Worm (Caenorhabditis elegans) whole organism, young adult: Measurements from ENCODE around the gene F35B3.3.

ENCODE experiments used
- B0261.1 ChIP-seq: sonication (generic microtip); optimal IDR thresholded peaks from 2 replicates; lab custom pipeline; 2016; ENCODE audit warnings: mild to moderate bottlenecking, missing genetic modification characterization, moderate library complexity, missing compliant biosample characterization
- C06A6.2 ChIP-seq: fragments of 200-800 bp; sonication (Bioruptor generic); conservative IDR thresholded peaks from 2 replicates; pipeline ENCODE4 v1.3.6; 2022; ENCODE audit warnings: missing genetic modification characterization, missing compliant biosample characterization
- F23B12.7 ChIP-seq: sonication (generic microtip); optimal IDR thresholded peaks from 2 replicates; lab custom pipeline; 2017; ENCODE audit warnings: missing genetic modification characterization, mild to moderate bottlenecking, missing compliant biosample characterization, antibody characterized with exemption, moderate library complexity; ENCODE audit not compliant: insufficient read depth
- K11D2.4 ChIP-seq: fragments of 200-800 bp; sonication (Bioruptor generic); IDR thresholded peaks from 2 replicates; pipeline ENCODE4 v1.3.6; 2022; ENCODE audit warnings: missing genetic modification reagents, missing genetic modification characterization, missing compliant biosample characterization
- Y53G8AR.9 ChIP-seq: fragments of 200-800 bp; sonication (Bioruptor generic); conservative IDR thresholded peaks from 2 replicates; pipeline ENCODE4 v1.3.6; 2022; ENCODE audit warnings: missing genetic modification reagents, missing genetic modification characterization, missing compliant biosample characterization
- ama-1 ChIP-seq, 3 experiments: fragments of 150-350 bp in 1 of 3; sonication (generic microtip) in 2 of 3; optimal IDR thresholded peaks; 2 replicates each; lab custom pipeline; 2014 to 2018; ENCODE audit warnings: missing biosample characterization in 2 of 3, missing genetic modification characterization in 2 of 3, missing genetic modification reagents in 2 of 3
- attf-3 ChIP-seq: fragments of 200-800 bp; sonication (Bioruptor generic); conservative IDR thresholded peaks from 2 replicates; pipeline ENCODE4 v1.3.6; 2022; ENCODE audit warnings: missing genetic modification reagents, missing genetic modification characterization, missing compliant biosample characterization
- ceh-40 ChIP-seq: fragments of 200-800 bp; sonication (Bioruptor generic); IDR thresholded peaks from 2 replicates; pipeline ENCODE4 v1.3.6; 2022; ENCODE audit warnings: missing genetic modification characterization, missing compliant biosample characterization
- ceh-58 ChIP-seq: fragments of 200-800 bp; sonication (Bioruptor generic); IDR thresholded peaks from 2 replicates; pipeline ENCODE4 v1.3.6; 2022; ENCODE audit warnings: missing genetic modification characterization, missing compliant biosample characterization
- ceh-91 ChIP-seq: fragments of 200-800 bp; sonication (Bioruptor generic); IDR thresholded peaks from 2 replicates; pipeline ENCODE4 v1.3.6; 2022; ENCODE audit warnings: missing genetic modification reagents, missing genetic modification characterization, missing compliant biosample characterization
- chd-7 ChIP-seq: sonication (generic microtip); optimal IDR thresholded peaks from 2 replicates; lab custom pipeline; 2016; ENCODE audit warnings: mild to moderate bottlenecking, missing genetic modification characterization, moderate library complexity, missing compliant biosample characterization
- die-1 ChIP-seq: sonication (generic microtip); optimal IDR thresholded peaks from 2 replicates; lab custom pipeline; 2016; ENCODE audit warnings: missing genotype, mild to moderate bottlenecking, missing genetic modification characterization, missing compliant biosample characterization
- efl-1 ChIP-seq: fragments of 150-350 bp; optimal IDR thresholded peaks from 2 replicates; lab custom pipeline; 2014; ENCODE audit warnings: missing biosample characterization, missing genetic modification reagents, missing genetic modification characterization
- gei-17 ChIP-seq: fragments of 200-800 bp; sonication (Bioruptor generic); optimal IDR thresholded peaks from 2 replicates; lab custom pipeline; 2018; ENCODE audit warnings: mild to moderate bottlenecking, missing genetic modification characterization, missing compliant biosample characterization
- hlh-26 ChIP-seq: fragments of 200-800 bp; sonication (Bioruptor generic); conservative IDR thresholded peaks from 2 replicates; pipeline ENCODE4 v1.3.6; 2022; ENCODE audit warnings: missing genetic modification reagents, missing genetic modification characterization, missing compliant biosample characterization
- lin-26 ChIP-seq: fragments of 200-800 bp; sonication (Bioruptor generic); IDR thresholded peaks from 2 replicates; pipeline ENCODE4 v1.3.6; 2022; ENCODE audit warnings: missing genetic modification reagents, missing genetic modification characterization, missing compliant biosample characterization
- lin-40 ChIP-seq: sonication (generic microtip); optimal IDR thresholded peaks from 2 replicates; lab custom pipeline; 2016; ENCODE audit warnings: missing genetic modification characterization, mild to moderate bottlenecking, missing compliant biosample characterization, missing genotype, missing genetic modification reagents
- lsl-1 ChIP-seq: fragments of 200-800 bp; sonication (Bioruptor generic); optimal IDR thresholded peaks from 2 replicates; lab custom pipeline; 2018; ENCODE audit warnings: mild to moderate bottlenecking, missing genetic modification characterization, moderate library complexity, missing compliant biosample characterization
- madf-10 ChIP-seq: sonication (generic microtip); optimal IDR thresholded peaks from 2 replicates; lab custom pipeline; 2016; ENCODE audit warnings: mild to moderate bottlenecking, missing genetic modification characterization, missing compliant biosample characterization
- madf-6 ChIP-seq: fragments of 200-800 bp; sonication (Bioruptor generic); IDR thresholded peaks from 2 replicates; pipeline ENCODE4 v1.3.6; 2022; ENCODE audit warnings: missing genetic modification reagents, missing genetic modification characterization, missing compliant biosample characterization
- madf-8 ChIP-seq: fragments of 200-800 bp; sonication (Bioruptor generic); conservative IDR thresholded peaks from 2 replicates; pipeline ENCODE4 v1.3.6; 2022; ENCODE audit warnings: missing genetic modification reagents, missing genetic modification characterization, missing compliant biosample characterization
- mxl-1 ChIP-seq: sonication (generic microtip); optimal IDR thresholded peaks from 2 replicates; lab custom pipeline; 2016; ENCODE audit warnings: missing genetic modification characterization, missing compliant biosample characterization
- nfya-2 ChIP-seq: fragments of 200-800 bp; sonication (Bioruptor generic); IDR thresholded peaks from 2 replicates; pipeline ENCODE4 v1.3.6; 2022; ENCODE audit warnings: missing genetic modification reagents, missing genetic modification characterization, missing compliant biosample characterization
- nhr-120 ChIP-seq: fragments of 200-800 bp; sonication (Bioruptor generic); IDR thresholded peaks from 2 replicates; pipeline ENCODE4 v1.3.6; 2022; ENCODE audit warnings: missing genetic modification characterization, missing compliant biosample characterization
- rpc-1 ChIP-seq, 2 experiments: fragments of 150-350 bp in 1 of 2; sonication (generic microtip) in 1 of 2; optimal IDR thresholded peaks; 2 replicates each; lab custom pipeline; 2014 to 2018; ENCODE audit warnings: missing biosample characterization in 1 of 2, missing genetic modification characterization in 1 of 2, missing genetic modification reagents in 1 of 2, missing genotype in 1 of 2
- snpc-1.1 ChIP-seq: sonication (generic microtip); optimal IDR thresholded peaks from 2 replicates; lab custom pipeline; 2017; ENCODE audit warnings: missing genetic modification characterization, mild to moderate bottlenecking, missing compliant biosample characterization, antibody characterized with exemption, moderate library complexity, missing genotype, missing genetic modification reagents; ENCODE audit not compliant: insufficient read depth
- snpc-4 ChIP-seq, 5 experiments: fragments of 150-350 bp in 1 of 5; sonication (generic microtip) in 4 of 5; optimal IDR thresholded peaks; 2 replicates each; lab custom pipeline; 2014 to 2018; ENCODE audit warnings: missing genetic modification characterization in 5 of 5, missing biosample characterization in 3 of 5, antibody characterized with exemption in 2 of 5, mild to moderate bottlenecking in 2 of 5, missing compliant biosample characterization in 2 of 5, missing genotype in 2 of 5, moderate library complexity in 2 of 5, missing genetic modification reagents in 1 of 5
- tbx-9 ChIP-seq: sonication (generic microtip); optimal IDR thresholded peaks from 2 replicates; lab custom pipeline; 2016; ENCODE audit warnings: borderline replicate concordance, missing genetic modification characterization, inconsistent platforms, missing compliant biosample characterization
- tlf-1 ChIP-seq: fragments of 200-800 bp; sonication (Bioruptor generic); optimal IDR thresholded peaks from 2 replicates; lab custom pipeline; 2018; ENCODE audit warnings: mild to moderate bottlenecking, missing genetic modification characterization, missing compliant biosample characterization
- unc-130 ChIP-seq: sonication (generic microtip); optimal IDR thresholded peaks from 2 replicates; lab custom pipeline; 2016; ENCODE audit warnings: missing genetic modification reagents, missing genetic modification characterization, missing compliant biosample characterization
- unc-62 ChIP-seq: fragments of 150-350 bp; optimal IDR thresholded peaks from 2 replicates; lab custom pipeline; 2014; ENCODE audit warnings: missing biosample characterization, missing genetic modification reagents, missing genetic modification characterization
- xnd-1 ChIP-seq: sonication (generic microtip); optimal IDR thresholded peaks from 2 replicates; lab custom pipeline; 2016; ENCODE audit warnings: missing genotype, missing genetic modification reagents, missing genetic modification characterization, missing compliant biosample characterization
- zfh-2 ChIP-seq: fragments of 200-800 bp; sonication (Bioruptor generic); conservative IDR thresholded peaks from 2 replicates; pipeline ENCODE4 v1.3.6; 2022; ENCODE audit warnings: missing genetic modification reagents, missing genetic modification characterization, missing compliant biosample characterization

F35B3.3 gene

DNA sequence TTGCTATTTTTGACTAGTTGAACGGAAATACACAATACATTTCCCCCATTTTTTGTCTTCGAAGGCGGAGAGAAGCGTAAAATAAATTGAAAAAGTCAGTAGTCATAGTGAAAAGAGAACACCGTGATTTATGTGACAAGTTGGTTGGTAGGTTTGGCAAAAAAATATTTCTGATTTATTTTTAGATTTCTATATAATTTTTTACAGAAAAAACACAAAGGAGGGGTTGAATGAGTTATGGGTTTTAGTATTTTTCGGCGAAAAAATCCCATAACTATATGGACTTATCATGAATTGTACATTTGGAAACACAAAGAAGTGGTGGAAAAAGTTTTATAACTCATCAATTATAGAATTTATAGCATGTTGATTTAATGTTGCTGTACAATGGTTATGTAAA, 32.3 kb downstream of the F35B3.3 start, which contains the start of gene C30G4.2:
C30G4.2 (minus strand) TSS at position 101 of the 400 bp plus-strand sequence.
- TF ChIP-seq lsl-1 (GFP tag; lab: Kevin White, UChicago): no peak
- no peak for TF ChIP-seq madf-10 (tag; lab: Kevin White, UChicago)
- TF ChIP-seq nfya-2 (GFP tag; lab: Robert Waterston, UW): no peak
- no peak for TF ChIP-seq nhr-120 (GFP tag; lab: Robert Waterston, UW)
- TF ChIP-seq madf-6 (GFP tag; lab: Robert Waterston, UW): no peak
- TF ChIP-seq, all 124 proteins: peak for 0

- TF ChIP-seq F23B12.7 (tag; lab: Kevin White, UChicago) (no peak), madf-6 (GFP tag; lab: Robert Waterston, UW) (0 out of 2 replicates have a peak, but pooled peaks have one; percentile 17), ama-1 (optimal IDR thresholded peaks at IDR 0.05; lab: Kevin White, UChicago) (no peak), ama-1 (GFP tag; optimal IDR thresholded peaks at IDR 0.05; lab: Kevin White, UChicago) (no peak), efl-1 (peak; percentile 22), ceh-91 (GFP tag; lab: Robert Waterston, UW) (no peak), chd-7 (tag; lab: Kevin White, UChicago) (no peak), unc-62 (GFP tag; lab: Kevin White, UChicago) (no peak), hlh-26 (GFP tag; lab: Robert Waterston, UW) (no peak), gei-17 (GFP tag; lab: Kevin White, UChicago) (no peak), mxl-1 (tag; lab: Kevin White, UChicago) (no peak), ceh-40 (GFP tag; lab: Robert Waterston, UW) (no peak), Y53G8AR.9 (GFP tag; lab: Robert Waterston, UW) (no peak), tlf-1 (GFP tag; lab: Kevin White, UChicago) (no peak), tbx-9 (tag; lab: Kevin White, UChicago) (no peak), madf-8 (GFP tag; lab: Robert Waterston, UW) (no peak; the same call in 1 of the 2 replicates)
Observed at ce11 chrX:17054121-17054520, 40.9 kb downstream of the F35B3.3 start.

- TF ChIP-seq die-1 (tag; lab: Kevin White, UChicago): no peak
- no peak for TF ChIP-seq Y53G8AR.9 (GFP tag; lab: Robert Waterston, UW)
- no peak for TF ChIP-seq ceh-58 (GFP tag; lab: Robert Waterston, UW)
- TF ChIP-seq lin-26 (GFP tag; lab: Robert Waterston, UW): no peak
- TF ChIP-seq attf-3 (GFP tag; lab: Robert Waterston, UW): no peak
- TF ChIP-seq madf-8 (GFP tag; lab: Robert Waterston, UW): no peak
- TF ChIP-seq snpc-1.1 (tag; lab: Kevin White, UChicago): no peak
- TF ChIP-seq tlf-1 (GFP tag; lab: Kevin White, UChicago): no peak
- TF ChIP-seq snpc-4 (GFP tag; optimal IDR thresholded peaks at IDR 0.05; lab: Kevin White, UChicago): no peak
- no peak for TF ChIP-seq snpc-4 (tag; optimal IDR thresholded peaks at IDR 0.05; lab: Kevin White, UChicago)
- TF ChIP-seq unc-130 (GFP tag; lab: Kevin White, UChicago): no peak
- no peak for TF ChIP-seq K11D2.4
- no peak for TF ChIP-seq B0261.1 (tag; lab: Kevin White, UChicago)
- no peak for TF ChIP-seq C06A6.2
- TF ChIP-seq xnd-1: no peak
- TF ChIP-seq lin-40 (tag; lab: Kevin White, UChicago): no peak
- TF ChIP-seq zfh-2 (GFP tag; lab: Robert Waterston, UW): no peak
- TF ChIP-seq rpc-1 (optimal IDR thresholded peaks at IDR 0.05; lab: Kevin White, UChicago): no peak
- TF ChIP-seq rpc-1 (tag; optimal IDR thresholded peaks at IDR 0.05; lab: Kevin White, UChicago): no peak
Observed at ce11 chrX:17055481-17055835, 42.2 kb downstream of the F35B3.3 start, which contains the start of gene gcy-11. Gene gcy-11 (minus strand): TSS chrX:17055581.
